Worm (Caenorhabditis elegans) whole organism, early embryonic: ENCODE results near the gene sahd-1.
A peak's percentile ranks its signal among the peaks of the same experiment; 100 is the strongest.

Experiments
- B0310.2 ChIP-seq: sonication (generic microtip); optimal IDR thresholded peaks from 2 replicates; lab custom pipeline; 2016; ENCODE audit warnings: mild to moderate bottlenecking, missing genetic modification characterization, missing compliant biosample characterization
- F13C5.2 ChIP-seq: sonication (generic microtip); optimal IDR thresholded peaks from 2 replicates; lab custom pipeline; 2017; ENCODE audit warnings: mild to moderate bottlenecking, missing genetic modification characterization, inconsistent platforms, missing compliant biosample characterization
- aly-1 ChIP-seq: sonication (generic microtip); optimal IDR thresholded peaks from 2 replicates; lab custom pipeline; 2016; ENCODE audit warnings: missing genetic modification characterization, missing compliant biosample characterization
- ama-1 ChIP-seq: fragments of 150-350 bp; optimal IDR thresholded peaks from 2 replicates; lab custom pipeline; 2014
- ceh-13 ChIP-seq: fragments of 200-800 bp; sonication (Bioruptor generic); optimal IDR thresholded peaks from 2 replicates; lab custom pipeline; 2018; ENCODE audit warnings: mild to moderate bottlenecking, missing genetic modification characterization, missing compliant biosample characterization
- ceh-36 ChIP-seq: sonication (generic microtip); optimal IDR thresholded peaks from 2 replicates; lab custom pipeline; 2016; ENCODE audit warnings: missing genetic modification characterization, inconsistent platforms, missing compliant biosample characterization
- ets-7 ChIP-seq: sonication (generic microtip); optimal IDR thresholded peaks from 2 replicates; lab custom pipeline; 2016; ENCODE audit warnings: missing genotype, missing genetic modification characterization, missing compliant biosample characterization
- flt-1 ChIP-seq: fragments of 200-800 bp; sonication (Bioruptor generic); IDR thresholded peaks from 2 replicates; pipeline ENCODE4 v1.3.6; 2022; ENCODE audit warnings: missing genetic modification characterization, missing compliant biosample characterization
- hmbx-1 ChIP-seq: sonication (generic microtip); optimal IDR thresholded peaks from 2 replicates; lab custom pipeline; 2016; ENCODE audit warnings: mild to moderate bottlenecking, missing genetic modification characterization, missing compliant biosample characterization
- hmg-4 ChIP-seq: fragments of 200-800 bp; sonication (Bioruptor generic); optimal IDR thresholded peaks from 2 replicates; lab custom pipeline; 2018; ENCODE audit warnings: mild to moderate bottlenecking, missing genetic modification characterization, missing compliant biosample characterization
- hnd-1 ChIP-seq: sonication (generic microtip); optimal IDR thresholded peaks from 2 replicates; lab custom pipeline; 2016; ENCODE audit warnings: missing genetic modification characterization, missing compliant biosample characterization
- pes-1 ChIP-seq: fragments of 200-800 bp; sonication (Bioruptor generic); IDR thresholded peaks from 2 replicates; pipeline ENCODE4 v1.3.6; 2022; ENCODE audit warnings: missing genetic modification reagents, missing genetic modification characterization, missing compliant biosample characterization
- scrt-1 ChIP-seq: fragments of 200-800 bp; sonication (Bioruptor generic); IDR thresholded peaks from 2 replicates; pipeline ENCODE4 v1.3.6; 2022; ENCODE audit warnings: missing genetic modification characterization, missing compliant biosample characterization
- sea-1 ChIP-seq: fragments of 200-800 bp; sonication (Bioruptor generic); conservative IDR thresholded peaks from 2 replicates; pipeline ENCODE4 v1.3.6; 2022; ENCODE audit warnings: missing genetic modification characterization, missing compliant biosample characterization
- tbx-11 ChIP-seq: fragments of 200-800 bp; sonication (Bioruptor generic); IDR thresholded peaks from 2 replicates; pipeline ENCODE4 v1.3.6; 2022; ENCODE audit warnings: missing genetic modification characterization, missing compliant biosample characterization
- tbx-37 ChIP-seq: fragments of 200-800 bp; sonication (Bioruptor generic); conservative IDR thresholded peaks from 2 replicates; pipeline ENCODE4 v1.3.6; 2022; ENCODE audit warnings: missing genetic modification reagents, missing genetic modification characterization, missing compliant biosample characterization
- tra-4 ChIP-seq: sonication (generic microtip); optimal IDR thresholded peaks from 2 replicates; lab custom pipeline; 2017; ENCODE audit warnings: missing genetic modification characterization, missing compliant biosample characterization

Gene sahd-1

DNA sequence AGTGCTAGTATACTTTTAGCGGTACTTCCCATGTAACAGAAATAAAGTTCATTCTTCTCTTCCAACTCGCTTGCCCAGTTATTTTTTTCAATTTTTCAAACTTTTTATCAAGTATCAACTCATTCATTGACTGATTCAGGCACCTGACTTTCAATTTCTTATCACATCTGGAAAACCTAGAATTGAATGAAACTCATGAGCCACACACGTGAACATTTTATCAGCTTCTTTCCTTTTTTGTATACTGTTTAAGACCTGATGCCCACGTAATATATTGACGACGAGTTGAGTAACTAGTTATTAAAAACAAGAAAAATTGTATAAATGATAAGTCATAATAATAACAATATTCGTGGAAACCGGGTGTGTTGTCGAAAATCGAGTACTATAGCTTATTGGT, 38.8 kb upstream of the sahd-1 start:
- TF ChIP-seq tra-4 (tag; lab: Kevin White, UChicago) (no peak), ets-7 (no peak), hnd-1 (tag; lab: Kevin White, UChicago) (no peak), ceh-13 (GFP tag; lab: Kevin White, UChicago) (no peak), sea-1 (GFP tag; lab: Robert Waterston, UW) (no peak), flt-1 (GFP tag; lab: Robert Waterston, UW) (no peak), B0310.2 (tag; lab: Kevin White, UChicago) (no peak), hmg-4 (no peak), ceh-36 (tag; lab: Kevin White, UChicago) (no peak)

DNA sequence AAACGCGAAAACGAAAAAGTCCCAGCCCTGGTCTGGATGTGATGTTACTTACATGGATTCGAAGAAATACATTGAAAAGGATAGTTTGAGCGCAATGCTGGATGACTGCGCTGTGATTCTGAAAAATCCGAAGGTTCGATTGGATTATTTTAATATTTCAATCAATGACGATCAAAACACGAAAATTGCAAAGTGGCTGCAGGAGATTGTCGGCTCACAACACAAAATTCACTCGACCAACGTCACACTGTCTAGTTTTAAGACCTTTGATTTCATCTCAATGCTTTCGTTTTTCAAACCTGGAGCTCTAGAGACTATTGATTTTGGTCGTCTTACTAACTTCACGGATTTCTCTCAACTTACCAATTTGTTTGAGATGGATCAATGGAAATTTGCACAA, 36.8 kb upstream of the sahd-1 start, which contains the start of gene C17C3.5:
Gene C17C3.5 (plus strand): TSS at position 301 of the 400 bp plus-strand sequence.
- TF ChIP-seq F13C5.2 (tag; lab: Kevin White, UChicago) (no peak), B0310.2 (tag; lab: Kevin White, UChicago) (no peak), hnd-1 (tag; lab: Kevin White, UChicago) (no peak), hmbx-1 (no peak), sea-1 (GFP tag; lab: Robert Waterston, UW) (no peak), hmg-4 (no peak), flt-1 (GFP tag; lab: Robert Waterston, UW) (no peak), pes-1 (GFP tag; lab: Robert Waterston, UW) (no peak), scrt-1 (GFP tag; lab: Robert Waterston, UW) (no peak), aly-1 (tag; lab: Kevin White, UChicago) (no peak), tbx-11 (no peak), tra-4 (tag; lab: Kevin White, UChicago) (no peak), tbx-37 (GFP tag; lab: Robert Waterston, UW) (no peak), ceh-36 (tag; lab: Kevin White, UChicago) (no peak), ceh-13 (GFP tag; lab: Kevin White, UChicago) (no peak), ets-7 (no peak), ama-1 (lab: Kevin White, UChicago) (no peak)

DNA sequence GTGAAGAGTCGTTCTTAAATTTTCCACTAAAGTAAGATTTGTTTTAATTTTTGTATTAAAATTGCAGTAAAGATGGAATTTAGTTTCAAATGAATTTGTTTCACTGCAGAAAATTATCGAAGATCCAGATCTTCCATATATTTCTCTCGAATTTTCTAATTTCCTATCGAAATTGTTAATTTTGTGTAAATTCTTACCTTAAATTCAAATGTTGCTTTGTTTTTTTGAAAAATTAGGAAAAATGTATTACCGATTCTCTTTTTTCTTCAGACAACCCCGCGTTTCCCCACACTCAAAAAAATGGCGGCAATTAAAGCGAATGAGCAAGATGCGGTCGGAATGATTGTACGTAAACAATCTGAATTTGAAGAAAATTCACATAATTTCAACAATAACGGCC, 35.0 kb upstream of the sahd-1 start, which contains the start of gene C17C3.6:
Gene C17C3.6 (plus strand): TSS at position 301 of the 400 bp plus-strand sequence.
- TF ChIP-seq ceh-13 (GFP tag; lab: Kevin White, UChicago) (no peak), F13C5.2 (tag; lab: Kevin White, UChicago) (no peak), tbx-11 (no peak), hnd-1 (tag; lab: Kevin White, UChicago) (no peak), hmbx-1 (no peak), sea-1 (GFP tag; lab: Robert Waterston, UW) (no peak), ets-7 (no peak), flt-1 (GFP tag; lab: Robert Waterston, UW) (no peak)

DNA sequence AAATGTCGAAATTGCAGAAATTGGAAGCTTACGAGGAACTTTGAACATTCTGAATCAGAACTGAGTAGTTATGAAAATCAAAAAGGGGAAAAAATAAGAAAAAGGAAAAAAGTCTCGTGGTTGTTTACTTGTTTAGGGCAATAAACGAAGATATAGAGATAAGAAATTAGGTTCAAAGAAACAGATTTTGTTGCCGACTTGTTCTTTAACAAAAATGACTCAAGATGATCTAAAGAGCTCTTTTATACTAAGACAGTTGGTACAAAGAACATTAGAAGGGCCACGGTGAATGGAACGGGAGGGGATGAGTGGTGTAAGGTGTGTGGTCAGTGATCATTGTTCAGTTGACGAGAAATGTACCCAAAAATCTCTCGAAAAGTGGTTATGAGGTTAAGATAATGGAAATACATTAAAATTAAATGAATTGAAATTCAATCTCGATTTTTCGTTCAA, 32.7 kb upstream of the sahd-1 start, which contains the start of gene acdh-2:
Gene acdh-2 (minus strand): TSS at position 51 of the 453 bp plus-strand sequence.
- no peak for TF ChIP-seq scrt-1 (GFP tag; lab: Robert Waterston, UW)
- no peak for TF ChIP-seq hmbx-1
- no peak for TF ChIP-seq ceh-13 (GFP tag; lab: Kevin White, UChicago)
- no peak for TF ChIP-seq tbx-37 (GFP tag; lab: Robert Waterston, UW)
- no peak for TF ChIP-seq hmg-4
- no peak for TF ChIP-seq ets-7
- TF ChIP-seq aly-1 (tag; lab: Kevin White, UChicago): no peak
- TF ChIP-seq sea-1 (GFP tag; lab: Robert Waterston, UW): no peak
- TF ChIP-seq pes-1 (GFP tag; lab: Robert Waterston, UW): no peak
- no peak for TF ChIP-seq hnd-1 (tag; lab: Kevin White, UChicago)
- no peak for TF ChIP-seq ama-1 (lab: Kevin White, UChicago)
- TF ChIP-seq flt-1 (GFP tag; lab: Robert Waterston, UW): no peak
- no peak for TF ChIP-seq B0310.2 (tag; lab: Kevin White, UChicago)
- TF ChIP-seq ceh-36 (tag; lab: Kevin White, UChicago): no peak
- no peak for TF ChIP-seq tbx-11
- TF ChIP-seq tra-4 (tag; lab: Kevin White, UChicago): no peak

DNA sequence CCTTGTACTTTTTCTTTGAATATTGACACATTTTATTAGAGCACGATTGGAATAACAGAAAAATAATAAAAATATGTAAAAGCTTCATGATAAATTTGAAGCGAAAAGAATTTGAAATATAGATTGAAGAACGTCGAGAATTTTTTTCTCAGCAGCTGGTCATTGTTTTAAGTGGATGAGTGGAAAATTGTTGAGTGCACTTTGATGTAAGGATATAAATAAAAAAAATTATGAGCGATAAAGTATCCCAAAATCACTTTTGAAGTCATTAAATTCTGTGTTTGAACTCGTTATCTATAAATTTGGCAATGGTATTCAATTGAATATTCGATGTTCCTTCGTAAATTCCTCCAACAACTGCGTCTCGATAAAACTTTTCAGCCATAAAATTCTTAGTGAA, 30.0 kb upstream of the sahd-1 start, which contains the start of gene ins-13:
Gene ins-13 (minus strand): TSS at position 101 of the 400 bp plus-strand sequence.
- no peak for TF ChIP-seq ceh-13 (GFP tag; lab: Kevin White, UChicago)
- no peak for TF ChIP-seq hmg-4
- no peak for TF ChIP-seq ceh-36 (tag; lab: Kevin White, UChicago)
- no peak for TF ChIP-seq ama-1 (lab: Kevin White, UChicago)
- TF ChIP-seq ets-7: no peak
- TF ChIP-seq pes-1 (GFP tag; lab: Robert Waterston, UW): no peak
- TF ChIP-seq hnd-1 (tag; lab: Kevin White, UChicago): no peak
- TF ChIP-seq B0310.2 (tag; lab: Kevin White, UChicago): no peak

DNA sequence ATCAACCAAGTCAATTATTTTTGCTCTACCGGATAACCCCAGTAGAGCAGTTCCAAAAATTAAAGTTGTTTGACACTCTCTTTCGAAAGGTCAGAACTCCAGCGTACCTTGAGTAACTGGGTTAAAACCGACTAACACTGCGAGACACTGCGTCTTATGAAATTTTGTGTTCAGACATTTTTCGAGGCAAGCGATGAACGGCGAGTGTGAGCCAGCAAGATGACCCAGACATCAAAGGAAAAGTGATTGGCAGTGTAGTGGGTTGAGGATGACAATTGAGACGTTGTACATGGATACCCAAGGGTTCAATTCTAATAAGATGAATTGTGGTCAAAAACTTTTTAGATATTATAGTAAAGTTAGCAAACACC, 29.4 kb upstream of the sahd-1 start:
- TF ChIP-seq flt-1 (GFP tag; lab: Robert Waterston, UW) (no peak), ceh-13 (GFP tag; lab: Kevin White, UChicago) (no peak), tbx-11 (no peak), tbx-37 (GFP tag; lab: Robert Waterston, UW) (no peak), hmg-4 (no peak), ama-1 (lab: Kevin White, UChicago) (no peak)

DNA sequence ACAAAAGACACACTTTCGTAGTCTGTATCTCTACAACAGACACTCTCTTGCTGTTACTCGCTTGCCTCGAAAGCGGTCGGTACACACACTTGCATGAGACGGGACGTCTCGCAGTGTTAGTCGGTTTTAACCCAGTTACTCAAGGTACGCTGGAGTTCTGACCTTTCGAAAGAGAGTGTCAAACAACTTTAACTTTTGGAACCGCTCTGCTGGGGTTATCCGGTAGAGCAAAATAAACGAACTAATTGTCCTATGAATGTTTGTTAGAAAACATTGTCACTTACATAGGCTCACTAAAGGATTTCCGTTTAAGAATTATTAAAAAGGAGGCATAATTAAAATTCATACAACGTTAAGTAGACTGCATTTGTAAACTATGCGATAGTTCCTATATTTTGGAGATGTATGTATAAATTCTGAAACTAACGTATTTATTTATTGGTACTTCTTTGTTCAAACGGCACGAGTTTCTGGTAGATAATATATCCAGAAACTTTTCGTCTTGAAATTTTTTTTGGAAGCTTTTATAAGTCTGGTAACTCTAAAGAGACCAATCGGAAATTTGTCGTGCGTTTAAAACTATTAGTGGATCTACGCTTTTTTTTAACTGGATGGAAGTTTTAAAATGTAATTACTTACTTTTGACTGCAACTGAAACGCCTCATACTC, 28.9 kb upstream of the sahd-1 start:
- TF ChIP-seq ceh-13 (GFP tag; lab: Kevin White, UChicago) (peak; percentile 30), ama-1 (lab: Kevin White, UChicago) (peak; percentile 100), flt-1 (GFP tag; lab: Robert Waterston, UW) (peak; percentile 60; the same call in 1 of the 2 replicates), hnd-1 (tag; lab: Kevin White, UChicago) (peak; percentile 59), tbx-11 (peak; percentile 85), scrt-1 (GFP tag; lab: Robert Waterston, UW) (peak; percentile 78), hmg-4 (peak; percentile 90), hmbx-1 (peak; percentile 83), pes-1 (GFP tag; lab: Robert Waterston, UW) (peak; percentile 78), F13C5.2 (tag; lab: Kevin White, UChicago) (peak; percentile 95), ceh-36 (tag; lab: Kevin White, UChicago) (peak; percentile 85), aly-1 (tag; lab: Kevin White, UChicago) (no peak), sea-1 (GFP tag; lab: Robert Waterston, UW) (peak; percentile 90), ets-7 (peak; percentile 77), tra-4 (tag; lab: Kevin White, UChicago) (peak; percentile 88), tbx-37 (GFP tag; lab: Robert Waterston, UW) (peak; percentile 59), B0310.2 (tag; lab: Kevin White, UChicago) (peak; percentile 91)
